Fruit fly (Drosophila melanogaster): ENCODE data around the gene Sgt.

Gene Sgt

DNA sequence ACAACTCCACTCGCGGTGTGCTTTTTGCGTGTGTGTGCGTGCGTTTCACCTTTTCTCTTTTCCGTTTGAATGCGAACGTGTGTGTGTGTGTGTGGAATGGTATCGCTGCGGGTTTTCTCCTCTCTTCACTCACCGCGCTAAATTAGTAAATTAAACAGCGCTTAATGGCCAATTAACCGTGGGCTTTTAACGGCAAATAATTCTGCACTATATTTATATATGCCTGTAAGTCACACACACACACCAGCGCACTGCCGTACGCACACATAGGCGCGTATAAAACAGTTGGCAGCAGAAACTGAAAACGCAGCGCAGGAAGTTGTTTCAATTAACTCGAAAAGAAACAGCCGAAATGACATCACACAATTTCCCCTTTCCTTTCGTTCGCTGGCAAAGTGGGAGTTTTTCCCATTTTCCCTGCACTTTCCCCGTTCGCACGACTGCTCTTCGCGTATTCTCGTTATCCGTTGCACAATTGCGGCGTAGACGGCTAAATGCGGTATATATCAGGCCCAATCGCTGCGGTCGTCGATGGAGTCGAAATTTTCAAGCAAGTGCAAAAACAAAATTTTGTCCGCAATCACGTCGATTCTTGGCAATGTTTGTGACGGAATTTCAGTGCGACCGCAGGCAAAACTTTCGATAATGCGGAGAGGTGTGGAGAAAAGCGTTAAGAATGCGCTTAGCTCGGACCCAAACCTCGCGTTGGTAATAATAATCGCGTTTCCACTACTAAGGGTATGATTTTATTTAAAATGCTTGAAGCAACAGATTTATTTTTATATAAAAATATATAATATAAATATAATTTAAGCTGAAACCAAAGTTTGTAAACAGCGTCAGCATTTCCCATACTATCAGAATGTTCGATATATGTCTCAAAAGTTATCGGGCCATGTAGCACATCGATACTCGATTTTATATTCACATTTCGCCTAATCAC, 1.4 kb downstream of the Sgt start, which contains the start of gene BicD (continued):
- TF ChIP-seq CG43689 (GFP tag; IDR thresholded peaks at IDR 0.05): no peak
- no peak for TF ChIP-seq Optix (GFP tag; IDR thresholded peaks at IDR 0.05)
- TF ChIP-seq CG7357 (GFP tag; IDR thresholded peaks at IDR 0.05): peak; percentile 91
- no peak for TF ChIP-seq yki (optimal IDR thresholded peaks at IDR 0.05)
- TF ChIP-seq crp (GFP tag; optimal IDR thresholded peaks at IDR 0.05): peak in 1 of 2 experiments; percentile 13
- no peak for TF ChIP-seq jing (GFP tag; optimal IDR thresholded peaks at IDR 0.05)
- no peak for TF ChIP-seq wdn (GFP tag; IDR thresholded peaks at IDR 0.05)
- no peak for TF ChIP-seq Hr39 (optimal IDR thresholded peaks at IDR 0.05)
- no peak for TF ChIP-seq CG8281 (tag; optimal IDR thresholded peaks at IDR 0.05)
- TF ChIP-seq CG10366 (GFP tag; IDR thresholded peaks at IDR 0.05): 0 out of 2 replicates have a peak, but pooled peaks have one; percentile 8
- no peak for TF ChIP-seq kay (GFP tag; optimal IDR thresholded peaks at IDR 0.05)
- TF ChIP-seq dm (GFP tag; optimal IDR thresholded peaks at IDR 0.05): no peak
- no peak for TF ChIP-seq Gsc (GFP tag; IDR thresholded peaks at IDR 0.05)
- peak; percentile 39 for TF ChIP-seq Abd-B (GFP tag; optimal IDR thresholded peaks at IDR 0.05)
- TF ChIP-seq CG10267 (tag; optimal IDR thresholded peaks at IDR 0.05): peak; percentile 69
- TF ChIP-seq CG1024 (GFP tag; IDR thresholded peaks at IDR 0.05): no peak
- TF ChIP-seq p53 (GFP tag; optimal IDR thresholded peaks at IDR 0.05): peak; percentile 66
- no peak for TF ChIP-seq zfh2 (GFP tag; optimal IDR thresholded peaks at IDR 0.05)
- TF ChIP-seq CG7963 (GFP tag; IDR thresholded peaks at IDR 0.05; ENCODE audit: partially characterized antibody): 0 out of 3 replicates have a peak, but pooled peaks have one; percentile 9
- peak; percentile 68 for TF ChIP-seq CG15601 (tag; optimal IDR thresholded peaks at IDR 0.05)
- TF ChIP-seq CG4404 (GFP tag; IDR thresholded peaks at IDR 0.05): no peak
- no peak for TF ChIP-seq CG4328 (GFP tag; optimal IDR thresholded peaks at IDR 0.05)
- TF ChIP-seq CG30431 (GFP tag; optimal IDR thresholded peaks at IDR 0.05): no peak
- TF ChIP-seq otp (GFP tag; IDR thresholded peaks at IDR 0.05): no peak
- no peak for TF ChIP-seq CG12744 (GFP tag; optimal IDR thresholded peaks at IDR 0.05)
- no peak for TF ChIP-seq Tbp (GFP tag; optimal IDR thresholded peaks at IDR 0.05)
- no peak for TF ChIP-seq tll (GFP tag; optimal IDR thresholded peaks at IDR 0.05)
- peak; percentile 12 for TF ChIP-seq CG10543 (GFP tag; optimal IDR thresholded peaks at IDR 0.05)
- no peak for TF ChIP-seq pfk (GFP tag; optimal IDR thresholded peaks at IDR 0.05)
- TF ChIP-seq CG12299 (tag; optimal IDR thresholded peaks at IDR 0.05): no peak
- no peak for TF ChIP-seq da (GFP tag; optimal IDR thresholded peaks at IDR 0.05)
- no peak for TF ChIP-seq chm (GFP tag; IDR thresholded peaks at IDR 0.05)
- no peak for TF ChIP-seq CG1529 (GFP tag; optimal IDR thresholded peaks at IDR 0.05)
- no peak for TF ChIP-seq sc (optimal IDR thresholded peaks at IDR 0.05)
- TF ChIP-seq sc (GFP tag; optimal IDR thresholded peaks at IDR 0.05): no peak
- TF ChIP-seq Doc2 (GFP tag; IDR thresholded peaks at IDR 0.05): no peak
- no peak for TF ChIP-seq CG7271 (tag; optimal IDR thresholded peaks at IDR 0.05)
- no peak for TF ChIP-seq CG31365 (tag; optimal IDR thresholded peaks at IDR 0.05)
- TF ChIP-seq chif (GFP tag; optimal IDR thresholded peaks at IDR 0.05): no peak
- peak; percentile 51 for TF ChIP-seq CG13894 (tag; optimal IDR thresholded peaks at IDR 0.05)
- peak; percentile 46 for TF ChIP-seq Dp (GFP tag; optimal IDR thresholded peaks at IDR 0.05)
- TF ChIP-seq NK7.1 (GFP tag; optimal IDR thresholded peaks at IDR 0.05): no peak
- 0 out of 2 replicates have a peak, but pooled peaks have one; percentile 23 for TF ChIP-seq vvl (GFP tag; IDR thresholded peaks at IDR 0.05)
- no peak for TF ChIP-seq Ada2b (GFP tag; IDR thresholded peaks at IDR 0.05)
- TF ChIP-seq H2.0 (GFP tag; IDR thresholded peaks at IDR 0.05): no peak
- TF ChIP-seq btn (GFP tag; optimal IDR thresholded peaks at IDR 0.05): no peak
- no peak for TF ChIP-seq CG10959 (GFP tag; IDR thresholded peaks at IDR 0.05)
- TF ChIP-seq C15 (GFP tag; IDR thresholded peaks at IDR 0.05): no peak
- peak; percentile 2 for TF ChIP-seq Blimp-1 (GFP tag; optimal IDR thresholded peaks at IDR 0.05)
- TF ChIP-seq pb (GFP tag; optimal IDR thresholded peaks at IDR 0.05): no peak
